Fruit fly (Drosophila melanogaster) whole organism, larva: Measurements from ENCODE around the gene rec.
A peak's percentile ranks its signal among the peaks of the same experiment; 100 is the strongest.

Source experiments
- noc ChIP-seq: fragments of 200-800 bp; sonication (Bioruptor generic); optimal IDR thresholded peaks from 3 replicates; lab custom pipeline; 2019; ENCODE audit warnings: missing biosample characterization, mild to moderate bottlenecking, missing genetic modification characterization, moderate library complexity

The rec gene

DNA sequence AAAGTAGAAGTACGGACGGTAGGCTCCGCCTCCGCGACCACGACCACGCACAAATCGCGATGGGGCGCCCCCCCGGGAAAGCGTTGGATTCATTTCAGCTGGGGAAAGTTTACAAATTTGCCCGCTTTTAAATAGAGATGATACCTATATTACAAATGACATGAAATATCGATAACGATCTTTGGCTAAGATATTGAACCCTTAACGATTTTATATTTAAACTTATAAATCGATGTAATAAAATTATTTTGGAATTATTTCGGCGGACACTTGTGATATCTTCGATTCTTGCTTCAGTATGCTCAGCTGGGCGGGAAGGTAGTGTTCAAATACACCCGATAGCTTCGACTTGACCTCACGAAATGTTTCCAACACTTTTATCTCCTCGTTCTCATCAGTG, at the start of gene rec:
Gene rec (minus strand): TSS at position 108 of the 400 bp plus-strand sequence.
- no peak for TF ChIP-seq noc (tag; lab: Kevin White, UChicago)

- TF ChIP-seq noc (tag; lab: Kevin White, UChicago) = no peak
Measured at dm6 chr3R:15875611-15876010, 43.2 kb upstream of the rec start, which contains the start of gene CG31183. Gene CG31183 (minus strand): TSS chr3R:15875939.

- no peak for TF ChIP-seq noc (tag; lab: Kevin White, UChicago)
Measured at dm6 chr3R:15872829-15873440, 40.5 kb upstream of the rec start.

dm6 chr3R:15859896-15860295, 27.5 kb upstream of the rec start, which contains the start of gene CG9632:
Gene CG9632 (plus strand): TSS chr3R:15860196.
- TF ChIP-seq noc (tag; lab: Kevin White, UChicago) = no peak

dm6 chr3R:15857189-15857767, 24.8 kb upstream of the rec start, which contains the start of gene Hmt-1:
Gene Hmt-1 (minus strand): TSS chr3R:15857470.
- TF ChIP-seq noc (tag; lab: Kevin White, UChicago) = peak; percentile 49

DNA sequence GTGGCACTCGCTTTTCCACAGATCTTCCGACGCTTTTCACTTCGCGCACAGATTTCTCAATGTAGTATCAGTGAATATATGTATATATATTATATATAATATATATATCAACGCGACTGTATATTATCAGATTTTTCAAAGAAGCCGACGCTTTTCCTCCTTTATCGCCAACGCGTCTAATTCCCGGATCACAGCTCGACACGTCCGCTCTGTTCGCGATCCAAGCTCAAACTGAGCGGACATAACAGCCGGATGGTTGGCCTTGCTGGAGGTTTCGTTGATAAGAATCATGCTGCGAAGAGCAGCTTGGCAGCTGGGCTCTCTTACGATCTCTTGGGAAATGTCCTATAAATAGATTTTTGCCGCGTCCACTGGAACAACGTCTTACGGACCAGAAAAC, 20.9 kb upstream of the rec start, which contains the start of gene cv-d:
Gene cv-d (minus strand): TSS at position 235 of the 400 bp plus-strand sequence.
- peak; percentile 13 for TF ChIP-seq noc (tag; lab: Kevin White, UChicago)

DNA sequence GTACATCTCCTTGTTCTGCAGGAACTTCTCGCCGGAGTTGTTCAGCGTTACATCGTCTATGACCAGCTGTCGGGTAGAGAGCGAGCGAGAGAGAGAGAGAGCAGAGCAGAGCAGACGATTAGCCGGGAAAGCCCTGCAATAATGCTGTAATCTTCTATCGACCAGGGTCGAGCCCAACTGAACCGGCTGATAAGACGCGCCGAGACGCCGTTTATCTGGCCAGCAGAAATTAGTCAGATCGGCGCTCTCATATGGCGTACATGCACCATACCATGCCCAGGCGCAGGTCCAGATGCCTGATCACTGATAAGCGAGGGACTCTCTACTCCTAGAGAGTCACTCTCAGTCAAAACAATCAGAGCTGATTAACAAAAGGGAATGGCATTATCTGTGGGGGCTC, 19.5 kb upstream of the rec start:
- no peak for TF ChIP-seq noc (tag; lab: Kevin White, UChicago)

- no peak for TF ChIP-seq noc (tag; lab: Kevin White, UChicago)
Measured at dm6 chr3R:15846234-15846633, 13.8 kb upstream of the rec start, which contains the start of gene CG4546. Gene CG4546 (plus strand): TSS chr3R:15846534.

DNA sequence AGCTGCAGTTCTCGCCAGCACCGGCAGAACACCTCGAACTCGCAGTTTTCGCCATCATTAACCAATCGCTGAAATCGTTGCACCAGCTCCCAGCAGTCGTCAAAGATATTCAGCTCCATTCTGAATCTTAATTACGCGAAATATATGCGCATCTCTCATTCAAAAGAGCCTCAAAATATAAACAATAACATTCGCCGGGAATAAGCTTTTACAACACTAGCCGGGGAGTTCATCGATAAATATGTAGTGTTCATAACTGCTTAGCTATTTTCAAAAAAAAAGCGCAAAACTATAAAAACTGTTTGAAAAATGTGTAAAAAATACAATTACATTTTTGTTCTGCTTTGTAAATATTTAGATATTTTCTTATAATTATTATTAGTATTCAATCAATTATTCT, 6.9 kb upstream of the rec start, which contains the start of gene Pbp45:
Gene Pbp45 (minus strand): TSS at position 222 of the 400 bp plus-strand sequence.
- TF ChIP-seq noc (tag; lab: Kevin White, UChicago) = no peak

- no peak for TF ChIP-seq noc (tag; lab: Kevin White, UChicago)
Measured at dm6 chr3R:15836864-15837824, 4.7 kb upstream of the rec start, which contains the start of the genes ND-23 and spn-E. Gene ND-23 (minus strand): TSS chr3R:15837117. Gene spn-E (plus strand): TSS chr3R:15837419.

DNA sequence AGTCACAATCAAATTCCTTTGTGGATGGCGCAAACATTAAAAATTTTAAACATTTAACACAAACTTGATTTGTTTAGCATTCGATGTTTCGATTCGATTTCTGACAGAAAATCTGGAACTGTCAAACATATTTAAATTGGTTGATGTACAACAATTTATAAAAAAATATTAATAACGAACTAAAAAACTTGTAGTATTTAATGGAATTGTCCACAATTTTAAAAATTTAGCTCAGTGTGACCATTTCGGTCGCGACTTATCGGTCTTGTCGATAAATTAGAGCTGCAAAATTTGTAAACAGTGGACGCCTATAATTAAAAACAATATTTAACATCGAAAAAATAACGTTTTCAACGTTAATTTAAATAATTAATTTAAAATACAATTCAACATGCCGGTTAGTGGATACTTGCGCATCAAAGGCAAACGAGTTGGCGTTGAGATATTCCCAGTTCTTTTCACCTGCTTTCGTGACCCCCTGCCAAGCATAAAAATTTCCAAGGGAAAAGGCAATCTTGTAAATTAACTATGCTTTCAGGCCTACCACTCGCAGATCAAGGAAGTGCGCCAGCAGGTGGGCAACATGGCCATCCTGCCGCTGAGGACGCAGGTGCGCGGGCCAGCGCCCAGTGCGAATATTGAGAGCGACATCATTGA, 2.1 kb upstream of the rec start, which contains the start of the genes CG43317 and Arpc3A:
Gene CG43317 (minus strand): TSS at position 51 of the 657 bp plus-strand sequence.
Gene Arpc3A (plus strand): TSS at position 274 of the 657 bp plus-strand sequence.
- no peak for TF ChIP-seq noc (tag; lab: Kevin White, UChicago)

- TF ChIP-seq noc (tag; lab: Kevin White, UChicago) = no peak
Measured at dm6 chr3R:15833332-15833731, 900 bp upstream of the rec start, which contains the start of gene CG43318. Gene CG43318 (minus strand): TSS chr3R:15833432.

- no peak for TF ChIP-seq noc (tag; lab: Kevin White, UChicago)
Measured at dm6 chr3R:15827559-15827958, 4.9 kb downstream of the rec start.

DNA sequence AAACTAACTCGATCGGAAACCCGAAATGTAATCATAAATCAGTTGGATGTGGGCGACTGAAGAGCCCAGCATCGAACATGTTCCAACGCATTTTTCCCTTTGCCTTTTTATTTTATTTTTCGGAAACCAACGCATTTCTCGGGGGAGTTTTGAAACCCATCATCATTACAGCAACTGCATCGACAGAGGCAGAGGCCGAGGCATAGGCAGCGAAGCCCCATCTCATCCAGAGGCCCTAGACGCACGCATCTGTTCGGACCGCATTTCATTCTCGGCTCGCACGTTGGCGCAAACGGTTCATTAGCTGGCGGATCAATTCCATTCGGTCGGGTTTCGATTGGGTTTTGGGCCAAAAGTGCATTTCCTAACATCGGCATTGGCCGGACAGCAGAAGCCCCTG, 6.9 kb downstream of the rec start, which contains the start of gene CG4576:
Gene CG4576 (plus strand): TSS at position 227 of the 400 bp plus-strand sequence.
- no peak for TF ChIP-seq noc (tag; lab: Kevin White, UChicago)

- no peak for TF ChIP-seq noc (tag; lab: Kevin White, UChicago)
Measured at dm6 chr3R:15816276-15816675, 16.2 kb downstream of the rec start.
